Worm (Caenorhabditis elegans): ENCODE results near the gene hot-4.

DNA sequence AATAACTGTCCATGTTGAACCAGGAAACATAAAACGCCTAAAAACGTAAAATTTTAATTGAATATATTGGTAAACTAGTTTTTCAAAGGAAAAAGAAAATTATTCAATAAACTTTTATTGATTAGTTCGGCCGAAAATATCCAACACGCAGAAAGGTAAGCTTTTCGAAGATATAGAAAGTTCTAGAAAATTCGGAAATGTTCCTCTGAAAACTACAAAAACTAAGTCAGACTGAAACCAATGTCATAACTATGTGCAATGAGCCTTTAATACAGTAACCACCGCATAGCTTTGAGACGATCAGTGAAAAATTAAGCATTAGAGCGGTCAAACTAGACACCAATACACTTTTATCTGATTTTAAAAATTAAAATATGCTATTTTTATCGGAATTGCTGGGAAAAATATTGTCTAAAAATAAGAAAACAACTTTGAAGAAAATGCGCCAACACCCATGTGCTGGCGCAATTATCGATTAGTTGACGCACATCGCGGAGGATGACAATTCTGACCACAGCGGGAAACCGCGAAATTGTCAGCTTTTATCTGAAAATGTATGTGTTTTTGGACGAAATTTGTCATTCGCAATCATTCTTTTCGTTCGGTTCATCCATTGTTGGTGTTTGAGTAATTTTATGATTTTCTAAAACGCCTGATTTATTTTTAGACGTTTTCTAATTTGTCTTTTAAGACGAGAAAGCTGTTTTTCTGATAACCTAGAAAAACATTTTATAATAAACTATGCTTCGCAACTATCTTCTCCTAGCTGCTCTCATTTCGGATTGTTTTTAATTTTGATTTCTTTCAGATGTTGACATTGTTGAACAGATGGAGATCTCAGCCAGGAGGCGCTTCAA lies 18.6 kb upstream of the hot-4 start, which contains the start of the genes C23G10.7 and rpn-2:
- TF ChIP-seq pes-1 (GFP tag; IDR thresholded peaks at IDR 0.05) (no peak), ama-1 (optimal IDR thresholded peaks at IDR 0.05) (no peak), sea-1 (GFP tag; conservative IDR thresholded peaks at IDR 0.05) (no peak), ceh-36 (tag; optimal IDR thresholded peaks at IDR 0.05) (no peak), flt-1 (GFP tag; IDR thresholded peaks at IDR 0.05) (no peak), ets-7 (tag; optimal IDR thresholded peaks at IDR 0.05) (no peak)

Measured in whole organism, early embryonic.